Fruit fly (Drosophila melanogaster): ENCODE data around the gene CG6870.

The CG6870 gene

DNA sequence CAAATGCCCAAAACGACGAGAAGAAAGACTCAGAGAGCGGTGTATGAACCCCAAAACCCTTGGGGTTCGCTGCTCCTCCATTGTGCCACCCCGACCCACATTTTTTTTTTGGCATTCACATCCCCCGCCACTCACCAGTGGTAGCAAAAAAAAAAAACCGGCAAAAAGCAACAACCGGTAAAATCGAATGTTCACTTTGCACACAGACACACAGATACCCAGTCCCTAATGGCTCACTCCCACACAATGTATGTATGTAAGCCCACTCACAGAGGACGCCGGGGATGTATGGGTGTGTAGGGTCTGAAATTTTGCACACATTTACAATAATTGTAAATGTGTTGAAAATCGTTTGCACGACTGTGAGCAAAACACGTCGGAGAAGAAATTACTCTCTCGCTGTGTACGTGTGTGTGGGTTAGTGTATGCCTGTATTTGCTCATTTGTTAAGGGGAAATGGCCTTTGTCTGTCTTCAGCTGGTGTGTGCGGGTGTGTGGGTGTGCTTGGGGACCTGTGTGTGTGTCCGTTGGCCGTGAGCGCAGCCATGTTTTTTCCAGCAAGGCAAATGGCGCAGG, 17.7 kb downstream of the CG6870 start:
- TF ChIP-seq Ets96B (tag; optimal IDR thresholded peaks at IDR 0.05), result no peak
- TF ChIP-seq pdm3 (GFP tag; optimal IDR thresholded peaks at IDR 0.05), result no peak
- TF ChIP-seq CG32006 (GFP tag; optimal IDR thresholded peaks at IDR 0.05), result no peak
- TF ChIP-seq spab (GFP tag; optimal IDR thresholded peaks at IDR 0.05), result no peak
- no peak for TF ChIP-seq OdsH (GFP tag; optimal IDR thresholded peaks at IDR 0.05)
- TF ChIP-seq ss (GFP tag; optimal IDR thresholded peaks at IDR 0.05), result no peak
- TF ChIP-seq Sox14 (GFP tag; optimal IDR thresholded peaks at IDR 0.05), result no peak
- no peak for TF ChIP-seq dsx (GFP tag; optimal IDR thresholded peaks at IDR 0.05; ENCODE audit: poor library complexity, severe bottlenecking)
- TF ChIP-seq CG11294 (GFP tag; IDR thresholded peaks at IDR 0.05), result no peak
- no peak for TF ChIP-seq CG6854 (GFP tag; optimal IDR thresholded peaks at IDR 0.05)
- no peak for TF ChIP-seq fkh (GFP tag; optimal IDR thresholded peaks at IDR 0.05)
- TF ChIP-seq CG4318 (GFP tag; optimal IDR thresholded peaks at IDR 0.05), result no peak
- no peak for TF ChIP-seq fd59A (GFP tag; optimal IDR thresholded peaks at IDR 0.05)

DNA sequence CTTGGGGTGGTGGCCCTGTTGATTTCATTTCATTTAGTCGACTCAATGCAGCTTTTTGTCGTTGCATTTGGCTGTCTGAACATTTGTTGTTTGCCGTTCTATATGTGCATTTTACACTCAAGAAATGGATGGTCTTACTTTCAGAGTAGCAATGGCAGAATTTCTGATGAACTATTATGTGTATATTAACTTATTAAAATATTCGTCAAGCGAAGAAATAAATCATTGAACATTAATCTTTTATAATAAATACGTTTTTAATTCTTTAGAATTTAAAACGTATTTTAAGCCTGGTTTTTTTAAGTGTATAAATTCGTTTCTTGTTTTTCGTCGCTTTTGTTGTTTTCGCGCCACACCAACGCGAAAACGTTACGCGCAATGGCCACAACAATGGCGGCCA, 19.0 kb downstream of the CG6870 start:
- TF ChIP-seq CG3919 (GFP tag; optimal IDR thresholded peaks at IDR 0.05), result no peak
- TF ChIP-seq Blimp-1 (GFP tag; optimal IDR thresholded peaks at IDR 0.05), result no peak
- no peak for TF ChIP-seq CG10631 (GFP tag; optimal IDR thresholded peaks at IDR 0.05)
- TF ChIP-seq vri (GFP tag; optimal IDR thresholded peaks at IDR 0.05), result no peak
- TF ChIP-seq CG31627 (GFP tag; optimal IDR thresholded peaks at IDR 0.05), result peak; percentile 18
- TF ChIP-seq esn (GFP tag; optimal IDR thresholded peaks at IDR 0.05), result peak; percentile 28
- TF ChIP-seq Sox102F (GFP tag; optimal IDR thresholded peaks at IDR 0.05), result no peak
- TF ChIP-seq CG1621 (tag; optimal IDR thresholded peaks at IDR 0.05), result no peak
- peak in 1 of 2 experiments; percentile 14 for TF ChIP-seq ss (GFP tag; optimal IDR thresholded peaks at IDR 0.05)
- TF ChIP-seq CG6808 (GFP tag; optimal IDR thresholded peaks at IDR 0.05), result no peak
- peak; percentile 27 for TF ChIP-seq CG32006 (GFP tag; optimal IDR thresholded peaks at IDR 0.05)
- TF ChIP-seq cyc (GFP tag; optimal IDR thresholded peaks at IDR 0.05), result no peak
- no peak for TF ChIP-seq dac (GFP tag; optimal IDR thresholded peaks at IDR 0.05)
- no peak for TF ChIP-seq Gug (GFP tag; IDR thresholded peaks at IDR 0.05)
- peak; percentile 65 for TF ChIP-seq Eip78C (GFP tag)
- TF ChIP-seq topi (GFP tag; optimal IDR thresholded peaks at IDR 0.05), result no peak
- TF ChIP-seq acj6 (GFP tag; optimal IDR thresholded peaks at IDR 0.05), result no peak
- TF ChIP-seq CG7368 (GFP tag; optimal IDR thresholded peaks at IDR 0.05), result no peak
- no peak for TF ChIP-seq fkh (GFP tag; optimal IDR thresholded peaks at IDR 0.05)
- no peak for TF ChIP-seq Lpt (GFP tag; optimal IDR thresholded peaks at IDR 0.05)
- no peak for TF ChIP-seq CG8119 (GFP tag; IDR thresholded peaks at IDR 0.05)
- no peak for TF ChIP-seq CG6163 (GFP tag; IDR thresholded peaks at IDR 0.05)
- peak; percentile 32 for TF ChIP-seq Ets96B (tag; optimal IDR thresholded peaks at IDR 0.05)
- TF ChIP-seq CG34406 (GFP tag; optimal IDR thresholded peaks at IDR 0.05), result no peak
- TF ChIP-seq Hr38 (GFP tag; optimal IDR thresholded peaks at IDR 0.05), result no peak
- no peak for TF ChIP-seq CG11902 (GFP tag; optimal IDR thresholded peaks at IDR 0.05)
- no peak for TF ChIP-seq CG8319 (GFP tag; optimal IDR thresholded peaks at IDR 0.05)
- no peak for TF ChIP-seq Sox14 (GFP tag; optimal IDR thresholded peaks at IDR 0.05)
- TF ChIP-seq Eip93F (GFP tag; optimal IDR thresholded peaks at IDR 0.05), result no peak
- no peak for TF ChIP-seq CG8632 (GFP tag; optimal IDR thresholded peaks at IDR 0.05)
- TF ChIP-seq svp (GFP tag), result peak; percentile 65

DNA sequence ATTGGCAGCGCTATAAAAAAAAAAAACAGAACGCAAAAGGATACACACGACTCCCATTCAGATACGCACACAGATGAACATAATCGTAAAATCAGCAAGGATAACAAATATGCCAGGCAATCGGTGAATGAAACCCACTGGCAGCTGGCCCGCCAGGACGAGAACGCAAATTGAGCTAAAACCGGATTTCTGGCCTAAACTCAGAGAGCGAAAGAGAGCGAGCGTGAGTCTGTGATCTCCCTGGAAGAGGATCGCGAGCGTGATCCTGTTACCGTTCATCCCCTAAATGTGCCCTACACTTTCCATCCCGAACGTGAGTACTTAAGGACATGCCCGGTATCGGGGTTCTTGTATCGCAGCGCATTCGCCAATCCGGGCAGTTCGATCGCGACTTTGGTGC, 26.4 kb downstream of the CG6870 start:
- TF ChIP-seq CG3919 (GFP tag; optimal IDR thresholded peaks at IDR 0.05), result no peak
- no peak for TF ChIP-seq OdsH (GFP tag; optimal IDR thresholded peaks at IDR 0.05)
- TF ChIP-seq CG7368 (GFP tag; optimal IDR thresholded peaks at IDR 0.05), result no peak
- no peak for TF ChIP-seq esn (GFP tag; optimal IDR thresholded peaks at IDR 0.05)
- no peak for TF ChIP-seq dsx (GFP tag; optimal IDR thresholded peaks at IDR 0.05; ENCODE audit: poor library complexity, severe bottlenecking)
- no peak for TF ChIP-seq CG3032 (tag; optimal IDR thresholded peaks at IDR 0.05)
- no peak for TF ChIP-seq fd85E (GFP tag; optimal IDR thresholded peaks at IDR 0.05)
- TF ChIP-seq Eip75B (GFP tag; optimal IDR thresholded peaks at IDR 0.05), result no peak
- no peak for TF ChIP-seq CG10669 (GFP tag; optimal IDR thresholded peaks at IDR 0.05)
- TF ChIP-seq Lpt (GFP tag; optimal IDR thresholded peaks at IDR 0.05), result no peak
- no peak for TF ChIP-seq CG8319 (GFP tag; optimal IDR thresholded peaks at IDR 0.05)
- no peak for TF ChIP-seq eg (GFP tag; IDR thresholded peaks at IDR 0.05)
- no peak for TF ChIP-seq CG6854 (GFP tag; optimal IDR thresholded peaks at IDR 0.05)
- no peak for TF ChIP-seq fd59A (GFP tag; optimal IDR thresholded peaks at IDR 0.05)
